Worm (Caenorhabditis elegans) whole organism, mixed stage, embryonic: ENCODE measurements around the gene srxa-7.

Source experiments
- blmp-1 ChIP-seq: fragments of 150-350 bp; optimal IDR thresholded peaks from 2 replicates; lab custom pipeline; 2014; ENCODE audit warnings: missing biosample characterization, missing genetic modification characterization
- elt-1 ChIP-seq: sonication (generic microtip); optimal IDR thresholded peaks from 2 replicates; lab custom pipeline; 2017; ENCODE audit warnings: missing genetic modification characterization, mild to moderate bottlenecking, missing compliant biosample characterization, antibody characterized with exemption, moderate library complexity, borderline replicate concordance; ENCODE audit not compliant: insufficient read depth
- elt-3 ChIP-seq: fragments of 150-350 bp; optimal IDR thresholded peaks from 2 replicates; lab custom pipeline; 2014; ENCODE audit warnings: missing biosample characterization, missing genetic modification characterization
- lsy-2 ChIP-seq: fragments of 150-350 bp; optimal IDR thresholded peaks from 2 replicates; lab custom pipeline; 2014; ENCODE audit warnings: missing biosample characterization, missing genetic modification characterization
- nhr-237 ChIP-seq: fragments of 150-350 bp; optimal IDR thresholded peaks from 2 replicates; lab custom pipeline; 2014; ENCODE audit warnings: missing biosample characterization, missing genetic modification characterization
- nhr-28 ChIP-seq: fragments of 150-350 bp; optimal IDR thresholded peaks from 2 replicates; lab custom pipeline; 2014; ENCODE audit warnings: missing biosample characterization, missing genetic modification characterization
- pha-4 ChIP-seq: fragments of 150-350 bp; optimal IDR thresholded peaks from 2 replicates; lab custom pipeline; 2018; ENCODE audit warnings: missing biosample characterization, missing genetic modification reagents, missing genetic modification characterization
- snpc-4 ChIP-seq: fragments of 150-350 bp; optimal IDR thresholded peaks from 2 replicates; lab custom pipeline; 2014; ENCODE audit warnings: missing biosample characterization, missing genetic modification characterization
- unc-39 ChIP-seq: fragments of 150-350 bp; optimal IDR thresholded peaks from 2 replicates; lab custom pipeline; 2014; ENCODE audit warnings: missing biosample characterization, missing genetic modification characterization

DNA sequence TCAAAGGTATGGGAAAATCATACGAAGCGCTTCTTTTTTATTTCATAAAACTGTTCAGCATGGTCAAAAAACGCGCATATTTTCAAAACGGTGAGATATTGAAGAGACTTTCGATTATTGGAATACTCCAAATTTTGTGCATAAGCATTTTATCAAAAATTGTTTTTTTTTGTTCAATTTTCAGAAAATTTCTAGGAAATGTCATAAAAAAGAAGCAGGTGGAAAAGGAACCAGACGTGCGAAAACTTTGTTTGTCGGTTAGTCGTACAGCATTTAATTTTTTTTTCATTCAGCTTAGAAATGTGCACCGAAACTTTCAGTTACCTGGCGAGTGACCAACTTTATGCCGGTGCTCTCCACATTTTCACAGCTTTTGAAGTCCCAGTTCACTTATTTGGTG lies 26.1 kb downstream of the srxa-7 start, which contains the start of gene srh-167:
- no peak for TF ChIP-seq unc-39 (tag; lab: Kevin White, UChicago)
- TF ChIP-seq snpc-4: no peak
- no peak for TF ChIP-seq blmp-1 (tag; lab: Kevin White, UChicago)
- TF ChIP-seq nhr-28 (tag; lab: Kevin White, UChicago): no peak
- no peak for TF ChIP-seq nhr-237 (tag; lab: Kevin White, UChicago)
- TF ChIP-seq elt-1: no peak
- TF ChIP-seq lsy-2 (tag; lab: Kevin White, UChicago): no peak
- no peak for TF ChIP-seq pha-4 (tag; lab: Kevin White, UChicago)
- TF ChIP-seq elt-3 (tag; lab: Kevin White, UChicago): no peak
